Worm (Caenorhabditis elegans) whole organism, young adult: ENCODE measurements around the gene F44E2.9.

Experiments used
- B0261.1 ChIP-seq: sonication (generic microtip); optimal IDR thresholded peaks from 2 replicates; lab custom pipeline; 2016; ENCODE audit warnings: mild to moderate bottlenecking, missing genetic modification characterization, moderate library complexity, missing compliant biosample characterization
- C06A6.2 ChIP-seq: fragments of 200-800 bp; sonication (Bioruptor generic); conservative IDR thresholded peaks from 2 replicates; pipeline ENCODE4 v1.3.6; 2022; ENCODE audit warnings: missing genetic modification characterization, missing compliant biosample characterization
- C17E4.6 ChIP-seq: fragments of 200-800 bp; sonication (Bioruptor generic); IDR thresholded peaks from 2 replicates; pipeline ENCODE4 v1.3.6; 2022; ENCODE audit warnings: missing genetic modification reagents, missing genetic modification characterization, missing compliant biosample characterization
- F49E8.2 ChIP-seq: sonication (generic microtip); optimal IDR thresholded peaks from 3 replicates; lab custom pipeline; 2017; ENCODE audit warnings: missing genetic modification characterization, mild to moderate bottlenecking, missing compliant biosample characterization, antibody characterized with exemption, moderate library complexity; ENCODE audit not compliant: insufficient read depth
- F52B5.7 ChIP-seq: sonication (generic microtip); optimal IDR thresholded peaks from 2 replicates; lab custom pipeline; 2016; ENCODE audit warnings: mild to moderate bottlenecking, missing genetic modification characterization, missing compliant biosample characterization
- F57C9.4 ChIP-seq: sonication (generic microtip); optimal IDR thresholded peaks from 2 replicates; lab custom pipeline; 2017; ENCODE audit warnings: mild to moderate bottlenecking, missing genetic modification characterization, missing compliant biosample characterization
- K11D2.4 ChIP-seq: fragments of 200-800 bp; sonication (Bioruptor generic); IDR thresholded peaks from 2 replicates; pipeline ENCODE4 v1.3.6; 2022; ENCODE audit warnings: missing genetic modification reagents, missing genetic modification characterization, missing compliant biosample characterization
- K12H6.12 ChIP-seq: fragments of 200-800 bp; sonication (Bioruptor generic); optimal IDR thresholded peaks from 2 replicates; lab custom pipeline; 2018; ENCODE audit warnings: mild to moderate bottlenecking, missing genetic modification characterization, missing compliant biosample characterization
- Y53G8AR.9 ChIP-seq: fragments of 200-800 bp; sonication (Bioruptor generic); conservative IDR thresholded peaks from 2 replicates; pipeline ENCODE4 v1.3.6; 2022; ENCODE audit warnings: missing genetic modification reagents, missing genetic modification characterization, missing compliant biosample characterization
- Y95B8A.8 ChIP-seq: fragments of 200-800 bp; sonication (Bioruptor generic); IDR thresholded peaks from 2 replicates; pipeline ENCODE4 v1.3.6; 2022; ENCODE audit warnings: missing genetic modification reagents, missing genetic modification characterization, missing compliant biosample characterization
- atf-7 ChIP-seq: sonication (generic microtip); optimal IDR thresholded peaks from 2 replicates; lab custom pipeline; 2017; ENCODE audit warnings: mild to moderate bottlenecking, missing genetic modification characterization, missing compliant biosample characterization
- ccch-3 ChIP-seq: fragments of 200-800 bp; sonication (Bioruptor generic); optimal IDR thresholded peaks from 2 replicates; lab custom pipeline; 2018; ENCODE audit warnings: mild to moderate bottlenecking, missing genetic modification characterization, missing compliant biosample characterization
- cebp-1 ChIP-seq, 2 experiments: fragments of 200-800 bp in 1 of 2; sonication (Bioruptor generic) in 1 of 2; sonication (generic microtip) in 1 of 2; IDR thresholded peaks in 1 of 2; optimal IDR thresholded peaks in 1 of 2; 2 replicates each; pipeline versions ENCODE4 v1.3.6 to Lab custom; 2017 to 2022; ENCODE audit warnings: missing compliant biosample characterization in 2 of 2, missing genetic modification characterization in 2 of 2, mild to moderate bottlenecking in 1 of 2, missing genetic modification reagents in 1 of 2, moderate library complexity in 1 of 2
- ceh-100 ChIP-seq: fragments of 200-800 bp; sonication (Bioruptor generic); IDR thresholded peaks from 2 replicates; pipeline ENCODE4 v1.3.6; 2022; ENCODE audit warnings: missing genetic modification reagents, missing genetic modification characterization, missing compliant biosample characterization
- ceh-58 ChIP-seq: fragments of 200-800 bp; sonication (Bioruptor generic); IDR thresholded peaks from 2 replicates; pipeline ENCODE4 v1.3.6; 2022; ENCODE audit warnings: missing genetic modification characterization, missing compliant biosample characterization
- ceh-91 ChIP-seq: fragments of 200-800 bp; sonication (Bioruptor generic); IDR thresholded peaks from 2 replicates; pipeline ENCODE4 v1.3.6; 2022; ENCODE audit warnings: missing genetic modification reagents, missing genetic modification characterization, missing compliant biosample characterization
- die-1 ChIP-seq: sonication (generic microtip); optimal IDR thresholded peaks from 2 replicates; lab custom pipeline; 2016; ENCODE audit warnings: missing genotype, mild to moderate bottlenecking, missing genetic modification characterization, missing compliant biosample characterization
- egl-18 ChIP-seq: fragments of 200-800 bp; sonication (Bioruptor generic); IDR thresholded peaks from 2 replicates; pipeline ENCODE4 v1.3.6; 2022; ENCODE audit warnings: missing genetic modification reagents, missing genetic modification characterization, missing compliant biosample characterization
- egrh-3 ChIP-seq: fragments of 200-800 bp; sonication (Bioruptor generic); IDR thresholded peaks from 2 replicates; pipeline ENCODE4 v1.3.6; 2022; ENCODE audit warnings: missing genetic modification reagents, missing genetic modification characterization, missing compliant biosample characterization
- ets-4 ChIP-seq: fragments of 200-800 bp; sonication (Bioruptor generic); optimal IDR thresholded peaks from 2 replicates; lab custom pipeline; 2018; ENCODE audit warnings: mild to moderate bottlenecking, missing genetic modification characterization, missing compliant biosample characterization
- gei-17 ChIP-seq: fragments of 200-800 bp; sonication (Bioruptor generic); optimal IDR thresholded peaks from 2 replicates; lab custom pipeline; 2018; ENCODE audit warnings: mild to moderate bottlenecking, missing genetic modification characterization, missing compliant biosample characterization
- lin-26 ChIP-seq: fragments of 200-800 bp; sonication (Bioruptor generic); IDR thresholded peaks from 2 replicates; pipeline ENCODE4 v1.3.6; 2022; ENCODE audit warnings: missing genetic modification reagents, missing genetic modification characterization, missing compliant biosample characterization
- lin-35 ChIP-seq, 3 experiments: fragments of 150-350 bp in 2 of 3; sonication (generic microtip) in 1 of 3; optimal IDR thresholded peaks; 2 replicates each; lab custom pipeline; 2014 to 2018; ENCODE audit warnings: missing biosample characterization in 3 of 3, missing genetic modification characterization in 3 of 3, missing genetic modification reagents in 3 of 3
- lin-40 ChIP-seq: sonication (generic microtip); optimal IDR thresholded peaks from 2 replicates; lab custom pipeline; 2016; ENCODE audit warnings: missing genetic modification characterization, mild to moderate bottlenecking, missing compliant biosample characterization, missing genotype, missing genetic modification reagents
- lin-54 ChIP-seq: fragments of 200-800 bp; sonication (Bioruptor generic); optimal IDR thresholded peaks from 2 replicates; lab custom pipeline; 2018; ENCODE audit warnings: mild to moderate bottlenecking, missing genetic modification characterization, missing compliant biosample characterization
- lir-1 ChIP-seq: fragments of 200-800 bp; sonication (Bioruptor generic); conservative IDR thresholded peaks from 2 replicates; pipeline ENCODE4 v1.3.6; 2022; ENCODE audit warnings: missing genetic modification reagents, missing genetic modification characterization, missing compliant biosample characterization
- lsl-1 ChIP-seq: fragments of 200-800 bp; sonication (Bioruptor generic); optimal IDR thresholded peaks from 2 replicates; lab custom pipeline; 2018; ENCODE audit warnings: mild to moderate bottlenecking, missing genetic modification characterization, moderate library complexity, missing compliant biosample characterization
- nfya-2 ChIP-seq: fragments of 200-800 bp; sonication (Bioruptor generic); IDR thresholded peaks from 2 replicates; pipeline ENCODE4 v1.3.6; 2022; ENCODE audit warnings: missing genetic modification reagents, missing genetic modification characterization, missing compliant biosample characterization
- nfyb-1 ChIP-seq: fragments of 200-800 bp; sonication (Bioruptor generic); IDR thresholded peaks from 2 replicates; pipeline ENCODE4 v1.3.6; 2022; ENCODE audit warnings: missing genetic modification reagents, missing genetic modification characterization, missing compliant biosample characterization
- nhr-120 ChIP-seq: fragments of 200-800 bp; sonication (Bioruptor generic); IDR thresholded peaks from 2 replicates; pipeline ENCODE4 v1.3.6; 2022; ENCODE audit warnings: missing genetic modification characterization, missing compliant biosample characterization
- nhr-80 ChIP-seq: sonication (generic microtip); optimal IDR thresholded peaks from 2 replicates; lab custom pipeline; 2016; ENCODE audit warnings: missing genetic modification characterization, missing compliant biosample characterization
- nhr-90 ChIP-seq: sonication (generic microtip); optimal IDR thresholded peaks from 2 replicates; lab custom pipeline; 2016; ENCODE audit warnings: missing genotype, mild to moderate bottlenecking, missing genetic modification characterization, missing compliant biosample characterization
- pbrm-1 ChIP-seq: fragments of 200-800 bp; sonication (Bioruptor generic); IDR thresholded peaks from 2 replicates; pipeline ENCODE4 v1.3.6; 2022; ENCODE audit warnings: missing genetic modification reagents, missing genetic modification characterization, missing compliant biosample characterization
- pha-4 ChIP-seq: fragments of 150-350 bp; sonication (generic microtip); optimal IDR thresholded peaks from 2 replicates; lab custom pipeline; 2014; ENCODE audit warnings: missing biosample characterization, missing genetic modification reagents, missing genetic modification characterization
- rec-8 ChIP-seq, 2 experiments: sonication (generic microtip); optimal IDR thresholded peaks; 2 replicates each; lab custom pipeline; 2016; ENCODE audit warnings: mild to moderate bottlenecking in 2 of 2, missing genetic modification characterization in 2 of 2, missing genetic modification reagents in 2 of 2, missing genotype in 2 of 2, missing biosample characterization in 1 of 2, missing compliant biosample characterization in 1 of 2, moderate library complexity in 1 of 2
- tlf-1 ChIP-seq: fragments of 200-800 bp; sonication (Bioruptor generic); optimal IDR thresholded peaks from 2 replicates; lab custom pipeline; 2018; ENCODE audit warnings: mild to moderate bottlenecking, missing genetic modification characterization, missing compliant biosample characterization
- unc-62 ChIP-seq: fragments of 150-350 bp; optimal IDR thresholded peaks from 2 replicates; lab custom pipeline; 2014; ENCODE audit warnings: missing biosample characterization, missing genetic modification reagents, missing genetic modification characterization
- zim-3 ChIP-seq: sonication (generic microtip); optimal IDR thresholded peaks from 2 replicates; lab custom pipeline; 2017; ENCODE audit warnings: mild to moderate bottlenecking, missing genetic modification characterization, moderate library complexity, missing compliant biosample characterization
- ztf-3 ChIP-seq: fragments of 200-800 bp; sonication (Bioruptor generic); optimal IDR thresholded peaks from 2 replicates; lab custom pipeline; 2018; ENCODE audit warnings: mild to moderate bottlenecking, missing genetic modification characterization, missing compliant biosample characterization

Gene F44E2.9

DNA sequence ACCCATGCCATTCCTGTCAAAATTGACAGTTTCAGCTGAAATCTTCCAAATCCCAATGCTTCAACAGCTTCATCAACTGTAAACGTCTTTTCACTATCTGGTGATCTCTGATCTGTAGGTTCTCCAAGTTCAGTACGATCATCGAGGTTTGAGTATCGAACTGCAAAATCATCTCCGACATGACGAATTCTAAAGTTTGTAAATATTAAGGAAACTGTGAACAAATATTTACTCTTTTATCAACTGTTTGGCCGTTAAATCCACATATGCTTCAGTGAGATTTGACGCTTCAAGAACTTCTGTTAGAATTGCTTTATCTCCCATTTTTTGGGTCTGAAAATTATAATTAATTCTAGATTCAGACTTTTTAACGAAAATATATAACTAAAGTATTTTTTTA, 34.8 kb upstream of the F44E2.9 start, which contains the start of gene svop-1:
Gene svop-1 (minus strand): TSS at position 339 of the 400 bp plus-strand sequence.
- TF ChIP-seq K12H6.12 (tag; lab: Kevin White, UChicago) (no peak), tlf-1 (GFP tag; lab: Kevin White, UChicago) (no peak), lin-26 (no peak), nfya-2 (no peak), pha-4 (no peak)

DNA sequence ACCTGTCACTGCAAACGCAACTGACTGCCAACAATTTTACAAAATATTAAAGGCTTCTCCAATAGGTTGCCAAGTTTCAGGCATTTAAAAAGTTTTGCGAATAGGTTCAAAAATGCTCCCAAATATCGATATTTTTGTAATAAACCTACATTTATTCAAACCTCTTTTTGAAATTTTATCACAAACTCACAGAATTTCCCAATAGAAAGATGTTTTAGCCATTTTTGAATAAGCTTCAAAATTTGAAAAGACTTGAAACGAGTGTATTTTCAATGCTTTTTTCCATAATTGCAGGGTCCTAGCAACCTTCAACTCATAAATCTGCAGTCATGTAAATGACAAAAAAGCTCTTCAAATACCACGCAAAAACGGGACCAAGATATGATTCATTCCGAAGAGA, 32.0 kb upstream of the F44E2.9 start:
- TF ChIP-seq lin-54 (GFP tag; lab: Kevin White, UChicago) (no peak), F49E8.2 (tag; lab: Kevin White, UChicago) (no peak), cebp-1 (GFP tag; IDR thresholded peaks at IDR 0.05; lab: Robert Waterston, UW) (no peak), cebp-1 (tag; optimal IDR thresholded peaks at IDR 0.05; lab: Kevin White, UChicago) (no peak), egl-18 (GFP tag; lab: Robert Waterston, UW) (no peak), ceh-100 (GFP tag; lab: Robert Waterston, UW) (no peak), ztf-3 (GFP tag; lab: Kevin White, UChicago) (no peak)

DNA sequence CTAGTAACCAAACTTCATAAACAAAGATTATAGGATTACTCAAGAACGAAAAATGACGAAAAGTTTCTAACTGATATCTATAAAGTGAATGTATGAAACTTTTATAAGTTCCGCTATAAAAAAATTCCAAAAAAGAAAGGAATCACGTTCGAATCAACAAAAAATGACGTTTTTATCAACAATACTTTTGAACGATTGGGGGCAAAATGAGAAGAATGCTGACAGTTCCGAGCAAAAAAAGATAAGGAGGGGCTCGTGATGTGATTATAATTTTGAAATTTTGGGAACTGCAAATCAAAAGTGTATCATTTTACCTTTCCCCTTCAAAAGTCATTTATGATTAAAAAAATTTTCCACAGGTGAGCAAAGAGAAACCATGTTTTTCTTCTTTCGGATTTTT, 28.6 kb upstream of the F44E2.9 start:
- no peak for TF ChIP-seq B0261.1
- peak; percentile 85 for TF ChIP-seq nhr-80 (tag; lab: Kevin White, UChicago)
- TF ChIP-seq unc-62 (GFP tag; lab: Kevin White, UChicago) = peak; percentile 74
- TF ChIP-seq Y53G8AR.9 = no peak
- no peak for TF ChIP-seq nhr-120 (GFP tag; lab: Robert Waterston, UW)
- no peak for TF ChIP-seq zim-3
- TF ChIP-seq atf-7 (tag; lab: Kevin White, UChicago) = peak; percentile 55
- TF ChIP-seq lin-40 (tag; lab: Kevin White, UChicago) = no peak
- no peak for TF ChIP-seq egl-18 (GFP tag; lab: Robert Waterston, UW)
- no peak for TF ChIP-seq ets-4 (GFP tag; lab: Kevin White, UChicago)
- TF ChIP-seq die-1 (tag; lab: Kevin White, UChicago) = no peak
- no peak for TF ChIP-seq K11D2.4 (GFP tag; lab: Robert Waterston, UW)
- TF ChIP-seq C17E4.6 (GFP tag; lab: Robert Waterston, UW) = no peak
- no peak for TF ChIP-seq C06A6.2 (GFP tag; lab: Robert Waterston, UW)
- no peak for TF ChIP-seq Y95B8A.8 (GFP tag; lab: Robert Waterston, UW)
- TF ChIP-seq lsl-1 = no peak
- no peak for TF ChIP-seq lir-1 (GFP tag; lab: Robert Waterston, UW)
- TF ChIP-seq egrh-3 (GFP tag; lab: Robert Waterston, UW) = no peak
- TF ChIP-seq lin-35 (GFP tag; optimal IDR thresholded peaks at IDR 0.05; lab: Kevin White, UChicago) = no peak
- TF ChIP-seq rec-8 (tag; optimal IDR thresholded peaks at IDR 0.05; lab: Kevin White, UChicago) = no peak
- TF ChIP-seq cebp-1 (GFP tag; IDR thresholded peaks at IDR 0.05; lab: Robert Waterston, UW) = peak; percentile 10; the same call in 1 of the 2 replicates
- no peak for TF ChIP-seq cebp-1 (tag; optimal IDR thresholded peaks at IDR 0.05; lab: Kevin White, UChicago)
- TF ChIP-seq ccch-3 (GFP tag; lab: Kevin White, UChicago) = no peak

DNA sequence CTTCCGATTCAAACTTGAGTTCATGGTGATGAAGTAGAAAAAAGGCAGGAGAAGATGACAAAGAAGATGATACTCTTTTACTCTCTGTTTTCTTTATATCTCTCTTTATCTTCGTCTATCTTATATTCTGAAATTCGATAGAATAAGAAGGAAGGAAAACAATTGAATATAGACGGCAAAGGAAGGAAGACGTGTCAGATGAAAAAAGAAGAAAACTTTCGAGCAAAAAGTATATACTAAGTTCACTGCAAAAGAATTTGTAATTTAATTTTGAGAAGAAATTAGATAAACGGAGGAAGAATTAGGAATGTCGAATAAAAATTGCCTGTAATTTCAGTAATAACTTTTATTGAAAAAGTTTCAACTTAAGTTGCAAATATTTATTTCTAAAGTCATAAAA, 26.7 kb upstream of the F44E2.9 start, which contains the start of gene K01F9.2:
Gene K01F9.2 (minus strand): TSS at position 127 of the 400 bp plus-strand sequence.
- TF ChIP-seq Y95B8A.8 (GFP tag; lab: Robert Waterston, UW) = no peak
- TF ChIP-seq ceh-58 (GFP tag; lab: Robert Waterston, UW) = no peak
- TF ChIP-seq pbrm-1 = no peak
- no peak for TF ChIP-seq nhr-90 (tag; lab: Kevin White, UChicago)
- no peak for TF ChIP-seq ceh-91 (GFP tag; lab: Robert Waterston, UW)
- TF ChIP-seq nfyb-1 (GFP tag; lab: Robert Waterston, UW) = no peak
- no peak for TF ChIP-seq atf-7 (tag; lab: Kevin White, UChicago)
- no peak for TF ChIP-seq F52B5.7 (tag; lab: Kevin White, UChicago)
- TF ChIP-seq Y53G8AR.9 = no peak
- TF ChIP-seq F57C9.4 = no peak
- TF ChIP-seq gei-17 (GFP tag; lab: Kevin White, UChicago) = no peak
- TF ChIP-seq, all 124 proteins: peak for 0
